Worm (Caenorhabditis elegans): ENCODE data around the gene gcs-1.

DNA sequence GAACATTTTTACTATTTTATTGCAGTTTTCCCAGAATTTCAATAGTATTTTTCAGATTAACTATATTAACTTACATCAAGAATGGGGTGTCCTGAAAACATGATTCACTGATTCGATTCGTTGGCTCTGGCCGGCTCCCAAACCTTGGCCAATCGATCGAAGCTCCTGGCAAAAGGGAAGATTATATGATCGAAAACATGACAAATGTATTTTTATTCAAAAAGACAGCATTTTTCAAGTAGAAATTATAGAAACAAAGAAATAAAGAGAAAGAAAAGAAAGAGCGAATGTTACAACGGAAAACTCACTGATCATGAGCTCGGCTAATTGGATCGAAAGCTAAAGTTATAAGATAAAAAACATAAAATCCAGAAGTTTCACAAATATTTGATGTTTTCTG lies 32.6 kb upstream of the gcs-1 start, which contains the start of gene T24B8.4:
- TF ChIP-seq lin-15B (tag; optimal IDR thresholded peaks at IDR 0.05): no peak
- no peak for TF ChIP-seq ama-1 (optimal IDR thresholded peaks at IDR 0.05)
- no peak for TF ChIP-seq nhr-12 (tag; optimal IDR thresholded peaks at IDR 0.05)
- TF ChIP-seq ceh-9 (tag; optimal IDR thresholded peaks at IDR 0.05): no peak
- TF ChIP-seq unc-62 (GFP tag; optimal IDR thresholded peaks at IDR 0.05): no peak
- no peak for TF ChIP-seq pha-4 (tag; optimal IDR thresholded peaks at IDR 0.05)
